Fruit fly (Drosophila melanogaster): ENCODE results near the gene Gmd.

DNA sequence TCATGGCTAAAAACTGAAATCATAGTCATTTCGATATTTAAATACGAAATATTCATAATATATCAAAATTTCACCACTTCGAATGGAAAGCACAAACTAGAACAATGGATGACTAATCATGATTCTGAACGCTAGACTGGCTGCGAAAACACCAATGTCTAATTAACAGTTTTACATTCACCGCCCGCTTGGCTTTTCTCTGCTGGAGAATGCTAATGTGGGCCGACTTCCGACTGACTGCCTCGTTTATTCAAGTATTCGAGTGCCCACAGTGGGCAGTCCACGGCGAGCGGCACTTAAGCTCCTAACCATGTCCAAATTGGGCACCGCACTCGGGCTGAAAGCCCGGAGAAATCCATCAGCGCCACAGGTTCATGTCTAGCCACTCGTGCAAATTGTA, 25.2 kb upstream of the Gmd start:
- no peak for TF ChIP-seq gem (tag; optimal IDR thresholded peaks at IDR 0.05)
- no peak for TF ChIP-seq Hmr (GFP tag; optimal IDR thresholded peaks at IDR 0.05)
- no peak for TF ChIP-seq pros (GFP tag; optimal IDR thresholded peaks at IDR 0.05)
- TF ChIP-seq dmrt99B (tag; optimal IDR thresholded peaks at IDR 0.05) = no peak
- TF ChIP-seq CG6689 (GFP tag; IDR thresholded peaks at IDR 0.05) = no peak
- TF ChIP-seq Dfd (GFP tag; optimal IDR thresholded peaks at IDR 0.05) = no peak
- no peak for TF ChIP-seq CG11723 (GFP tag; optimal IDR thresholded peaks at IDR 0.05)
- no peak for TF ChIP-seq CG31224 (GFP tag; IDR thresholded peaks at IDR 0.05)
- no peak for TF ChIP-seq yki (optimal IDR thresholded peaks at IDR 0.05)

All from whole organism, embryonic.